Worm (Caenorhabditis elegans): ENCODE results near the gene dop-4.

dop-4 gene

DNA sequence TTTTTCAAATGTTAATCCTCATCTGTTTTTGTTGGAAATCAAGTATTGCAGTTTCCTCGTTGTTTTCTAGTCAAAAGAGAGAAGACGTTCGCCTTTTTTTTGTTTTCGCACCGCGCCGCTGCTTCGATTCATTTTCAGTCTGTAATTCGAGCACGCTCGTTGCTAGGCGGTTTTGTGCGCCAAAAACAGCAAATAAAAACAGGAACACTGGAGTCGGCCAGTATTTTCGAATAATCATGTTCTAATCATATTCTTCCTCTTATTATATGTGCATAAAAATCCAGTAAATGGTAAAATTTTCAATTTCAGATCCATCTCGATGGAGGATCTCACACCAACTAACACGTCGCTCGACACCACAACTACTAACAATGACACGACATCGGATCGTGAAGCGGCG is 26.0 kb downstream of the dop-4 start, which contains the start of gene pdk-1:
Gene pdk-1 (plus strand): TSS at position 301 of the 400 bp plus-strand sequence.
- TF ChIP-seq xbp-1 (tag; optimal IDR thresholded peaks at IDR 0.05): no peak
- TF ChIP-seq nhr-19 (GFP tag; conservative IDR thresholded peaks at IDR 0.05): no peak
- TF ChIP-seq lir-3 (tag; optimal IDR thresholded peaks at IDR 0.05; ENCODE audit: poor library complexity): no peak
- TF ChIP-seq swsn-7 (tag; optimal IDR thresholded peaks at IDR 0.05): no peak
- no peak for TF ChIP-seq nhr-20 (tag; optimal IDR thresholded peaks at IDR 0.05)
- no peak for TF ChIP-seq nhr-47 (tag; optimal IDR thresholded peaks at IDR 0.05)
- TF ChIP-seq unc-30 (tag; optimal IDR thresholded peaks at IDR 0.05): no peak
- TF ChIP-seq ztf-11 (tag; optimal IDR thresholded peaks at IDR 0.05): no peak
- TF ChIP-seq sup-37 (GFP tag; optimal IDR thresholded peaks at IDR 0.05): no peak
- TF ChIP-seq fkh-4 (tag; optimal IDR thresholded peaks at IDR 0.05; ENCODE audit: borderline replicate concordance): no peak
- no peak for TF ChIP-seq pqm-1 (tag; optimal IDR thresholded peaks at IDR 0.05)
- no peak for TF ChIP-seq lin-13 (GFP tag; optimal IDR thresholded peaks at IDR 0.05)
- TF ChIP-seq mef-2 (tag; optimal IDR thresholded peaks at IDR 0.05): no peak
- TF ChIP-seq ama-1 (optimal IDR thresholded peaks at IDR 0.05): no peak
- TF ChIP-seq efl-1 (optimal IDR thresholded peaks at IDR 0.05): no peak
- TF ChIP-seq efl-1 (GFP tag; optimal IDR thresholded peaks at IDR 0.05 in 1 of 2): no peak
- no peak for TF ChIP-seq grh-1 (GFP tag; IDR thresholded peaks at IDR 0.05)
- TF ChIP-seq irx-1 (tag; optimal IDR thresholded peaks at IDR 0.05): no peak
- no peak for TF ChIP-seq mab-9 (GFP tag; IDR thresholded peaks at IDR 0.05)
- no peak for TF ChIP-seq unc-98 (GFP tag; IDR thresholded peaks at IDR 0.05)

DNA sequence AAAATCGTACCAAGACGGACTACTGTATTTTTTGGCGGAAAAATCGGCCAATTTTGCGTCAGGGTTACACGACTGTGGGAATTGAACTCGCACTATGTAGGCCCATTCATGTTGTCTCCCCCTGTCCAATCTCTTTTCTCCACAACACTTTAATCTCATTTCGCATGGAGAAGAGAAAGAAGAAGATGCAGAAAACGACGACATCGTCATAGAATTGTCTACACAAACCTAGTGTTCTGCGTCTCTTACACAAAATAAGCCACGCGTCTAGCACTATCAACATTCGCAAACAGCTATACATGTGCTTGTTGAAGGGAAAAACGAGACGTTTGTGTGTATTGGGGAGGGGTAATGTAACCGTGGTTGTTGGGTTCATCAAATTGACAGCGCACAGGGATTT is 27.9 kb downstream of the dop-4 start:
- TF ChIP-seq mep-1 (tag; optimal IDR thresholded peaks at IDR 0.05) (peak; percentile 80), fkh-10 (GFP tag; optimal IDR thresholded peaks at IDR 0.05) (peak; percentile 97), lin-14 (GFP tag; optimal IDR thresholded peaks at IDR 0.05) (peak; percentile 83), elt-2 (tag; optimal IDR thresholded peaks at IDR 0.05) (no peak), efl-3 (GFP tag; optimal IDR thresholded peaks at IDR 0.05) (no peak), ztf-11 (tag; optimal IDR thresholded peaks at IDR 0.05) (peak in 1 of 2 experiments; percentile 30), nhr-28 (tag; optimal IDR thresholded peaks at IDR 0.05) (no peak), nhr-77 (tag; optimal IDR thresholded peaks at IDR 0.05) (peak; percentile 72), unc-130 (tag; optimal IDR thresholded peaks at IDR 0.05) (peak; percentile 38), jun-1 (tag; optimal IDR thresholded peaks at IDR 0.05) (peak; percentile 91), C16A3.4 (tag; optimal IDR thresholded peaks at IDR 0.05) (peak; percentile 89), xbp-1 (tag; optimal IDR thresholded peaks at IDR 0.05) (peak; percentile 64), blmp-1 (tag; optimal IDR thresholded peaks at IDR 0.05) (peak; percentile 27), zip-4 (GFP tag; optimal IDR thresholded peaks at IDR 0.05) (no peak), ceh-8 (GFP tag; optimal IDR thresholded peaks at IDR 0.05) (peak; percentile 65), skn-1 (tag; optimal IDR thresholded peaks at IDR 0.05) (peak; percentile 92), nhr-76 (tag; optimal IDR thresholded peaks at IDR 0.05) (no peak), snu-23 (GFP tag; optimal IDR thresholded peaks at IDR 0.05) (peak; percentile 93), C04F5.9 (tag; optimal IDR thresholded peaks at IDR 0.05) (peak; percentile 11), tbx-2 (tag; optimal IDR thresholded peaks at IDR 0.05) (peak; percentile 79), ceh-90 (tag; optimal IDR thresholded peaks at IDR 0.05) (no peak), hlh-4 (tag; optimal IDR thresholded peaks at IDR 0.05) (no peak), ceh-88 (GFP tag; IDR thresholded peaks at IDR 0.05) (peak; percentile 60; the same call in 1 of the 2 replicates), pag-3 (tag; optimal IDR thresholded peaks at IDR 0.05; ENCODE audit: borderline replicate concordance, insufficient read depth) (no peak), rnt-1 (tag; optimal IDR thresholded peaks at IDR 0.05) (peak; percentile 27), swsn-7 (tag; optimal IDR thresholded peaks at IDR 0.05) (peak; percentile 67), C34B4.2 (tag; optimal IDR thresholded peaks at IDR 0.05) (no peak), lir-3 (tag; optimal IDR thresholded peaks at IDR 0.05; ENCODE audit: poor library complexity) (no peak), egl-13 (tag; optimal IDR thresholded peaks at IDR 0.05) (peak; percentile 34), hpl-2 (GFP tag; optimal IDR thresholded peaks at IDR 0.05) (peak; percentile 76), nhr-90 (tag; optimal IDR thresholded peaks at IDR 0.05; ENCODE audit: poor library complexity) (peak; percentile 71), unc-30 (tag; optimal IDR thresholded peaks at IDR 0.05) (no peak), unc-98 (GFP tag; IDR thresholded peaks at IDR 0.05) (no peak), grh-1 (GFP tag; IDR thresholded peaks at IDR 0.05) (no peak; the same call in 1 of the 2 replicates), isw-1 (GFP tag; IDR thresholded peaks at IDR 0.05) (peak; percentile 52), ceh-82 (tag; optimal IDR thresholded peaks at IDR 0.05) (peak; percentile 67 to 91 (median 76)), dpl-1 (GFP tag; optimal IDR thresholded peaks at IDR 0.05) (peak in 2 of 3 experiments; percentile 7 to 35), fos-1 (tag; optimal IDR thresholded peaks at IDR 0.05) (peak; percentile 90)
